Worm (Caenorhabditis elegans): ENCODE data around the gene F56D6.13.

The F56D6.13 gene

DNA sequence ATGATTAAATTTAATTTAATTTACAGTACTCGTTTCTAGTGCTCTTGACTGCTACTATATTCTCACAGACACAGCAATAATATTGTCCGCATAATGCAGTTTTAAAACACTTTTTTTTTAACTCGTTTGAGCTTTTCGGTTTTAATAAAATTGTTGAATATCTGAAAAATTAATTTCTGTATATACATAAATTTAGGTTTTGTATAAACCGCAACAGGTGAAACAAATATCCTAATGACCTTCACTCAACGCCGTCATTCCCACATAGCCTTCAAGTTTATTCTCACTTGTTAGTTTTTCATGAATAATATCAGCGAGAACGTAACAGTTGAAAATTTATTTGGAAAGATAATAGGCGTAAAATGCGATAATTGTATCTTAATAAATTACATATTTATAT lies 10.3 kb downstream of the F56D6.13 start, which contains the start of gene srz-19:
Gene srz-19, plus strand, starts transcription at position 301 of the 400 bp plus-strand sequence.
- TF ChIP-seq zfp-3 (GFP tag; conservative IDR thresholded peaks at IDR 0.05) (no peak), ceh-82 (tag; optimal IDR thresholded peaks at IDR 0.05) (no peak), mxl-3 (GFP tag; optimal IDR thresholded peaks at IDR 0.05) (no peak), nhr-41 (GFP tag; IDR thresholded peaks at IDR 0.05) (no peak), hlh-30 (tag; optimal IDR thresholded peaks at IDR 0.05; ENCODE audit: insufficient read depth) (no peak), lin-29 (GFP tag; IDR thresholded peaks at IDR 0.05) (no peak), lir-3 (tag; optimal IDR thresholded peaks at IDR 0.05) (no peak), nhr-42 (GFP tag; IDR thresholded peaks at IDR 0.05) (no peak), nhr-48 (tag; optimal IDR thresholded peaks at IDR 0.05) (no peak), Y48G9A.11 (GFP tag; IDR thresholded peaks at IDR 0.05) (no peak), cey-2 (tag; optimal IDR thresholded peaks at IDR 0.05; ENCODE audit: borderline replicate concordance, insufficient read depth) (no peak), pha-4 (GFP tag; IDR thresholded peaks at IDR 0.05) (no peak), pha-4 (tag; optimal IDR thresholded peaks at IDR 0.05) (no peak), nhr-10 (tag; optimal IDR thresholded peaks at IDR 0.05) (no peak)

DNA sequence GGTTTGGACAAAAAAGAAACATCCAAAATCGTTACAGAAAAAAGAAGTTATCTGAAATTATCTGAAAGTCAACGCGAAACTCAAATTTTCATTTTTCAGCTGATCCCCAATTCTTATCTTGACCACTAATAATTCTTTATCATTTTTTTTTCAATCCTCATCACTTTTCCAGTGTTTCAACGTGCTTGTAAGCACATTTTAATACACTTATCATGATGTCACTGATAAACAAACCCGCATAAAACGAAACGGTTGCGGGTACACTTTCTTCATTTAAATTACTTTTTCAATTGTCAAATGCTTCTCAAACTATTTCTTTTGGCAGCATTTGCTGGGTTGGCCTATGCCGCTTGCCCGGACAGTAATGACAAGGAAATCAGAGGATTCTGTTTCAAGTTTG lies 12.7 kb downstream of the F56D6.13 start, which contains the start of gene clec-67:
Gene clec-67, plus strand, starts transcription at position 268 of the 400 bp plus-strand sequence.
- TF ChIP-seq php-3 (GFP tag; IDR thresholded peaks at IDR 0.05) (no peak), pqm-1 (tag; optimal IDR thresholded peaks at IDR 0.05) (peak; percentile 78), spr-3 (GFP tag; optimal IDR thresholded peaks at IDR 0.05) (no peak), lin-1 (GFP tag; IDR thresholded peaks at IDR 0.05) (no peak), egl-27 (tag; optimal IDR thresholded peaks at IDR 0.05) (no peak), nhr-28 (tag; optimal IDR thresholded peaks at IDR 0.05) (peak; percentile 63), nhr-42 (GFP tag; IDR thresholded peaks at IDR 0.05) (no peak), hlh-11 (tag; optimal IDR thresholded peaks at IDR 0.05) (peak; percentile 58), dmd-9 (GFP tag; IDR thresholded peaks at IDR 0.05) (no peak), mep-1 (tag; optimal IDR thresholded peaks at IDR 0.05) (no peak), mxl-3 (GFP tag; optimal IDR thresholded peaks at IDR 0.05) (peak; percentile 17), daf-16 (GFP tag; optimal IDR thresholded peaks at IDR 0.05) (no peak), daf-16 (tag; optimal IDR thresholded peaks at IDR 0.05) (peak; percentile 57), aha-1 (tag) (no peak), nhr-77 (tag; optimal IDR thresholded peaks at IDR 0.05) (peak; percentile 9), mes-2 (tag; optimal IDR thresholded peaks at IDR 0.05; ENCODE audit: poor library complexity, severe bottlenecking) (no peak)

DNA sequence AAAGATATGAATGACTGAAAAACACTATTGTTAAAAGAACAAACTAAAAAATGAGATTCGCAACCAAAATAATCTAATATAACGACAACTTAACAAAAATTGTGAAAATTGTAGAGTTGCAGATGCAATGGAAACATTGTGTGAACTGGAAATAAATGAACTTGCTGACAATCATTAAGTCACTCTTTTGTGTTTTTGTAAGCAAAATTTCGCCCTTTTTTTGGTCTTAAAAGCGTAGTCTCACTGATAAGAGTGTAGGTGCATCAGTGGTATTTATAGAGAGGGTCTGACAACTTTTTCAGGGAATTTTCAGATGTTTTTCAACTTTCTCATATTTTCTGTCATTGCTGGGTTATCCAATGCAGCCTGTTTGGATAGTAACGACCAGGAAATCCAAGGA lies 16.9 kb downstream of the F56D6.13 start, which contains the start of gene clec-68:
Gene clec-68, plus strand, starts transcription at position 301 of the 400 bp plus-strand sequence.
- TF ChIP-seq saeg-2 (GFP tag; IDR thresholded peaks at IDR 0.05) (no peak), snpc-1.2 (GFP tag; IDR thresholded peaks at IDR 0.05) (no peak), F44E2.7 (GFP tag; IDR thresholded peaks at IDR 0.05) (no peak), ZK337.2 (GFP tag; IDR thresholded peaks at IDR 0.05) (no peak), daf-16 (GFP tag; optimal IDR thresholded peaks at IDR 0.05) (no peak), daf-16 (tag; optimal IDR thresholded peaks at IDR 0.05) (no peak), unc-62 (GFP tag; optimal IDR thresholded peaks at IDR 0.05 in 1 of 2) (no peak), unc-62 (tag; optimal IDR thresholded peaks at IDR 0.05) (no peak), nhr-76 (tag; optimal IDR thresholded peaks at IDR 0.05) (no peak), nhr-48 (tag; optimal IDR thresholded peaks at IDR 0.05) (no peak), lin-15B (tag; optimal IDR thresholded peaks at IDR 0.05) (no peak), zip-11 (GFP tag; IDR thresholded peaks at IDR 0.05) (no peak), mdl-1 (tag; optimal IDR thresholded peaks at IDR 0.05) (no peak), vab-7 (GFP tag; IDR thresholded peaks at IDR 0.05) (no peak), mxl-3 (GFP tag; optimal IDR thresholded peaks at IDR 0.05) (no peak), nhr-42 (GFP tag; IDR thresholded peaks at IDR 0.05) (no peak), jun-1 (tag; optimal IDR thresholded peaks at IDR 0.05) (no peak), gei-8 (GFP tag; optimal IDR thresholded peaks at IDR 0.05) (no peak), tag-97 (GFP tag; IDR thresholded peaks at IDR 0.05) (no peak), set-16 (GFP tag; IDR thresholded peaks at IDR 0.05) (no peak), spr-1 (tag; optimal IDR thresholded peaks at IDR 0.05) (no peak)
